Worm (Caenorhabditis elegans): ENCODE measurements around the gene F28A10.7.

ce11 chrII:866801-867200 lies 21.3 kb upstream of the F28A10.7 start, which contains the start of gene Y46B2A.3:
- no peak for TF ChIP-seq elt-1 (tag; optimal IDR thresholded peaks at IDR 0.05)
- TF ChIP-seq blmp-1 (tag; optimal IDR thresholded peaks at IDR 0.05; ENCODE audit: insufficient read depth), result no peak
- no peak for TF ChIP-seq ama-1 (optimal IDR thresholded peaks at IDR 0.05)
- no peak for TF ChIP-seq nhr-10 (tag; optimal IDR thresholded peaks at IDR 0.05)
- TF ChIP-seq zag-1 (tag; optimal IDR thresholded peaks at IDR 0.05), result no peak
- TF ChIP-seq elt-3 (tag; optimal IDR thresholded peaks at IDR 0.05), result no peak
- TF ChIP-seq lsy-2 (tag; optimal IDR thresholded peaks at IDR 0.05), result no peak
